Fruit fly (Drosophila melanogaster): ENCODE results near the gene GstZ2.
A peak's percentile ranks its signal among the peaks of the same experiment; 100 is the strongest.

GstZ2 gene

DNA sequence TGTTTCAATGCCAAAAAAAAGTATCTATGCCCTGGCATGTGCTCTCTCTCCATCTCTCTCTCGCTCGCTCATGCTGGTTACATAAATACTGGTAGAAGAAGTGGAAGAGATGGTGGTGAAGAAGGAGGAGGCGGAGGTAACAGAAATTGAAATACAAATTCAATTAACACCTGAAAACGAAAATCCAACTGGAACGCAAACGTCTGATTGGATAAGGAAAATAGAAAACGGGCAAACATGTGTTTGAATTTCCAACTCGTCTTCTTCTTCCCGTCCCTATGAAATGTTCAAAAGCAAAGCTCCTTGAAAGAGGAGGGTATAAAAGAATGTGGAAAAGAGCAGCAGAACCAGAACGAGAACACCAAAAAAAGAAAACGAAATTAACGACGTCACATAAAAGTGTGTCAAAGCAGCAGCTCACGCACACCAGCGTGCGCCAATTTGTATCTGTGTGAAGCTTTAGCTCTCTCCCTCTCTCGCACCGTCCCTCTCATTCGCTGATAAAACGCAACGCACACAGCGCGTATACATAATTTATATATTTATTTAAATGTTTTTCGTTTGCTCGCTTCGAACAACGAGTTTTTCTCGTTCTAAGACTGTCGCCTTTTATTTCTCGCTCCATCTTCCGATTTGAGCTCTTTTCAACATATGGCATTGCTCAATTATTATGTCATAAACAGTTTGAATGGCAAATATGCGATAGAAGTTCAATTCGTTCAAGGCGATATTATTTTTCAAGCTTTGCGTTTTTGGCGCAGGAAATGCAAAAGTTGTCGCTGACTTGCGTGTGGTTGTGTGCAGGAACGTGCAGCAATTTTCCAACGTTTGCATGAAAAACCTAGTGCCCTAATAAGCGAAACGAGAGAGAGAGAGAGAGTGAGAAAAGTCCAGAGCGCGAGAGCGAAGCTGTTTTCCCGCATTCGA lies 41.8 kb downstream of the GstZ2 start:
- TF ChIP-seq esn (GFP tag; optimal IDR thresholded peaks at IDR 0.05): no peak
- peak; percentile 32 for TF ChIP-seq Eip93F (GFP tag; optimal IDR thresholded peaks at IDR 0.05)
- peak; percentile 64 for TF ChIP-seq vri (GFP tag; optimal IDR thresholded peaks at IDR 0.05)
- no peak for TF ChIP-seq Met (GFP tag; optimal IDR thresholded peaks at IDR 0.05)
- TF ChIP-seq CG10631 (GFP tag; optimal IDR thresholded peaks at IDR 0.05): no peak
- TF ChIP-seq fkh (GFP tag; optimal IDR thresholded peaks at IDR 0.05): peak; percentile 9
- TF ChIP-seq Hr38 (GFP tag; optimal IDR thresholded peaks at IDR 0.05): no peak
- no peak for TF ChIP-seq fd59A (GFP tag; optimal IDR thresholded peaks at IDR 0.05)
- no peak for TF ChIP-seq CG15336 (GFP tag; IDR thresholded peaks at IDR 0.05)
- TF ChIP-seq CG32006 (GFP tag; optimal IDR thresholded peaks at IDR 0.05): no peak
- TF ChIP-seq Eip78C (GFP tag): peak; percentile 82
- TF ChIP-seq CG6808 (GFP tag; optimal IDR thresholded peaks at IDR 0.05): no peak
- no peak for TF ChIP-seq CG1621 (tag; optimal IDR thresholded peaks at IDR 0.05)
- TF ChIP-seq Gug (GFP tag; IDR thresholded peaks at IDR 0.05): no peak

dm6 chr3R:9417577-9418334 lies 42.7 kb downstream of the GstZ2 start, which contains the start of gene ps:
TSS of gene ps (plus strand) at chr3R:9417940.
- TF ChIP-seq Hr39 (GFP tag; optimal IDR thresholded peaks at IDR 0.05) (no peak), vri (GFP tag; optimal IDR thresholded peaks at IDR 0.05) (peak; percentile 12), CG11294 (GFP tag; IDR thresholded peaks at IDR 0.05) (no peak), CG16779 (tag; optimal IDR thresholded peaks at IDR 0.05) (peak; percentile 60), Blimp-1 (GFP tag; optimal IDR thresholded peaks at IDR 0.05) (peak; percentile 57), ss (GFP tag; optimal IDR thresholded peaks at IDR 0.05) (peak in 1 of 2 experiments; percentile 48), CG6276 (GFP tag; optimal IDR thresholded peaks at IDR 0.05) (no peak), esn (GFP tag; optimal IDR thresholded peaks at IDR 0.05) (peak; percentile 42), Eip78C (GFP tag) (peak; percentile 80), fkh (GFP tag; optimal IDR thresholded peaks at IDR 0.05) (peak; percentile 39), CG9139 (GFP tag; optimal IDR thresholded peaks at IDR 0.05) (peak; percentile 16), CG6854 (GFP tag; optimal IDR thresholded peaks at IDR 0.05) (peak; percentile 75), CG32006 (GFP tag; optimal IDR thresholded peaks at IDR 0.05) (no peak), fd85E (GFP tag; optimal IDR thresholded peaks at IDR 0.05) (peak; percentile 53), pdm3 (GFP tag; optimal IDR thresholded peaks at IDR 0.05) (no peak), CG1621 (tag; optimal IDR thresholded peaks at IDR 0.05) (peak; percentile 49), Sox14 (GFP tag; optimal IDR thresholded peaks at IDR 0.05) (peak; percentile 54)

- TF ChIP-seq CG32006 (GFP tag; optimal IDR thresholded peaks at IDR 0.05) (no peak), achi (GFP tag; optimal IDR thresholded peaks at IDR 0.05) (no peak), CG11902 (GFP tag; optimal IDR thresholded peaks at IDR 0.05) (no peak), CG15336 (GFP tag; IDR thresholded peaks at IDR 0.05) (no peak), topi (GFP tag; optimal IDR thresholded peaks at IDR 0.05) (no peak), eg (GFP tag; IDR thresholded peaks at IDR 0.05) (no peak), cyc (GFP tag; optimal IDR thresholded peaks at IDR 0.05) (no peak)
Observed at dm6 chr3R:9416951-9417350, 43.5 kb downstream of the GstZ2 start.

dm6 chr3R:9411928-9412640 lies 48.4 kb downstream of the GstZ2 start, which contains the start of the genes Task7 and alpha-Man-IIa:
TSS of gene Task7 (minus strand) at chr3R:9412293.
TSS of gene alpha-Man-IIa (plus strand) at chr3R:9412548.
- peak; percentile 12 for TF ChIP-seq Eip93F (GFP tag; optimal IDR thresholded peaks at IDR 0.05)
- no peak for TF ChIP-seq CG34406 (GFP tag; optimal IDR thresholded peaks at IDR 0.05)
- no peak for TF ChIP-seq cyc (GFP tag; optimal IDR thresholded peaks at IDR 0.05)
- peak; percentile 68 for TF ChIP-seq fkh (GFP tag; optimal IDR thresholded peaks at IDR 0.05)

Data from whole organism, prepupa.